Worm (Caenorhabditis elegans): ENCODE measurements around the gene upb-1.

Gene upb-1

ce11 chrII:6250782-6251461 lies 39.0 kb downstream of the upb-1 start, which contains the start of gene phb-2 (continued):
- TF ChIP-seq nhr-90 (tag; optimal IDR thresholded peaks at IDR 0.05; ENCODE audit: poor library complexity) (peak; percentile 73), sox-4 (tag; optimal IDR thresholded peaks at IDR 0.05) (peak; percentile 3), ztf-4 (tag; optimal IDR thresholded peaks at IDR 0.05) (peak; percentile 44), nhr-85 (tag) (peak; percentile 91), snpc-4 (tag; optimal IDR thresholded peaks at IDR 0.05) (peak; percentile 54), ceh-88 (GFP tag; IDR thresholded peaks at IDR 0.05) (0 out of 2 replicates have a peak, but pooled peaks have one; percentile 46), vab-15 (tag; optimal IDR thresholded peaks at IDR 0.05) (peak; percentile 16), irx-1 (tag; optimal IDR thresholded peaks at IDR 0.05) (peak; percentile 49), snu-23 (GFP tag; optimal IDR thresholded peaks at IDR 0.05) (peak; percentile 87), F16B12.6 (tag; optimal IDR thresholded peaks at IDR 0.05) (peak; percentile 60), jun-1 (tag; optimal IDR thresholded peaks at IDR 0.05) (peak; percentile 68), ceh-8 (GFP tag; optimal IDR thresholded peaks at IDR 0.05) (no peak), aha-1 (tag; optimal IDR thresholded peaks at IDR 0.05) (no peak), ceh-63 (GFP tag; optimal IDR thresholded peaks at IDR 0.05) (no peak), unc-98 (GFP tag; IDR thresholded peaks at IDR 0.05) (no peak), isw-1 (GFP tag; IDR thresholded peaks at IDR 0.05) (peak; percentile 85), zag-1 (tag; optimal IDR thresholded peaks at IDR 0.05) (no peak), xbp-1 (tag; optimal IDR thresholded peaks at IDR 0.05) (peak; percentile 74), mep-1 (tag; optimal IDR thresholded peaks at IDR 0.05) (peak; percentile 84), tbx-2 (tag; optimal IDR thresholded peaks at IDR 0.05) (peak; percentile 80)

ce11 chrII:6248503-6248902 lies 41.4 kb downstream of the upb-1 start:
- TF ChIP-seq aly-2 (tag; optimal IDR thresholded peaks at IDR 0.05) (peak; percentile 10), ama-1 (optimal IDR thresholded peaks at IDR 0.05) (no peak), C34B4.2 (tag; optimal IDR thresholded peaks at IDR 0.05) (no peak), snpc-4 (tag; optimal IDR thresholded peaks at IDR 0.05) (no peak), ztf-4 (tag; optimal IDR thresholded peaks at IDR 0.05) (no peak), skn-1 (tag; optimal IDR thresholded peaks at IDR 0.05) (peak; percentile 27), swsn-7 (tag; optimal IDR thresholded peaks at IDR 0.05) (peak; percentile 58), dpl-1 (GFP tag; optimal IDR thresholded peaks at IDR 0.05) (peak; percentile 54 to 68 (median 63)), egl-27 (tag; optimal IDR thresholded peaks at IDR 0.05) (no peak), hlh-4 (tag; optimal IDR thresholded peaks at IDR 0.05) (no peak), lin-39 (tag; optimal IDR thresholded peaks at IDR 0.05) (no peak), fkh-8 (tag; optimal IDR thresholded peaks at IDR 0.05) (no peak), nhr-20 (tag; optimal IDR thresholded peaks at IDR 0.05) (peak; percentile 45), lin-15B (tag; optimal IDR thresholded peaks at IDR 0.05) (no peak), hlh-17 (GFP tag; optimal IDR thresholded peaks at IDR 0.05; ENCODE audit: borderline replicate concordance) (no peak), lin-35 (GFP tag; optimal IDR thresholded peaks at IDR 0.05) (peak; percentile 42 to 83), pag-3 (tag; optimal IDR thresholded peaks at IDR 0.05; ENCODE audit: borderline replicate concordance, insufficient read depth) (no peak), sptf-1 (tag; optimal IDR thresholded peaks at IDR 0.05) (no peak), nhr-77 (tag; optimal IDR thresholded peaks at IDR 0.05) (peak; percentile 47), lin-13 (GFP tag; optimal IDR thresholded peaks at IDR 0.05) (no peak), sox-4 (tag; optimal IDR thresholded peaks at IDR 0.05) (no peak), ceh-8 (GFP tag; optimal IDR thresholded peaks at IDR 0.05) (no peak), sup-37 (GFP tag; optimal IDR thresholded peaks at IDR 0.05) (no peak), Y116A8C.19 (tag; optimal IDR thresholded peaks at IDR 0.05; ENCODE audit: borderline replicate concordance) (no peak), nhr-85 (tag) (peak; percentile 80), zag-1 (tag; optimal IDR thresholded peaks at IDR 0.05) (no peak), mdl-1 (tag; optimal IDR thresholded peaks at IDR 0.05) (peak in 1 of 2 experiments; percentile 49), rnt-1 (tag; optimal IDR thresholded peaks at IDR 0.05) (peak; percentile 52), nhr-12 (tag; optimal IDR thresholded peaks at IDR 0.05) (no peak), F16B12.6 (tag; optimal IDR thresholded peaks at IDR 0.05) (no peak), nhr-76 (tag; optimal IDR thresholded peaks at IDR 0.05) (no peak), grh-1 (GFP tag; IDR thresholded peaks at IDR 0.05) (no peak), unc-30 (tag; optimal IDR thresholded peaks at IDR 0.05) (no peak), egl-13 (tag; optimal IDR thresholded peaks at IDR 0.05) (no peak), nhr-71 (tag; optimal IDR thresholded peaks at IDR 0.05) (peak; percentile 58), ceh-90 (tag; optimal IDR thresholded peaks at IDR 0.05) (no peak), ceh-88 (GFP tag; IDR thresholded peaks at IDR 0.05) (no peak), pqm-1 (tag; optimal IDR thresholded peaks at IDR 0.05) (no peak), unc-62 (GFP tag; optimal IDR thresholded peaks at IDR 0.05) (no peak)
